Worm (Caenorhabditis elegans) whole organism, L4 larva: ENCODE measurements around the gene Y37D8A.8.
A peak's percentile ranks its signal among the peaks of the same experiment; 100 is the strongest.

Source experiments
- F10B5.3 ChIP-seq: sonication (generic microtip); optimal IDR thresholded peaks from 2 replicates; lab custom pipeline; 2016; ENCODE audit warnings: mild to moderate bottlenecking, missing genetic modification characterization, missing compliant biosample characterization
- F26F4.8 ChIP-seq: fragments of 200-800 bp; sonication (Bioruptor generic); conservative IDR thresholded peaks from 2 replicates; pipeline ENCODE4 v1.3.6; 2022; ENCODE audit warnings: missing genetic modification characterization, missing compliant biosample characterization
- F49E8.2 ChIP-seq: sonication (generic microtip); optimal IDR thresholded peaks from 2 replicates; lab custom pipeline; 2016; ENCODE audit warnings: missing compliant biosample characterization, mild to moderate bottlenecking, missing genetic modification characterization, borderline replicate concordance
- aly-2 ChIP-seq: sonication (generic microtip); optimal IDR thresholded peaks from 2 replicates; lab custom pipeline; 2018; ENCODE audit warnings: missing biosample characterization, missing genetic modification characterization
- attf-4 ChIP-seq: sonication (generic microtip); optimal IDR thresholded peaks from 3 replicates; lab custom pipeline; 2017; ENCODE audit warnings: missing biosample characterization, missing genetic modification characterization
- ceh-82 ChIP-seq: sonication (generic microtip); optimal IDR thresholded peaks from 2 replicates; lab custom pipeline; 2017; ENCODE audit warnings: missing biosample characterization, missing genetic modification characterization
- daf-12 ChIP-seq: fragments of 150-350 bp; optimal IDR thresholded peaks from 2 replicates; lab custom pipeline; 2014; ENCODE audit warnings: missing biosample characterization, missing genetic modification reagents, missing genetic modification characterization
- daf-16 ChIP-seq, 3 experiments: sonication (generic microtip); optimal IDR thresholded peaks; 2 replicates each; lab custom pipeline; 2016 to 2017; ENCODE audit warnings: missing genetic modification characterization in 3 of 3, missing genetic modification reagents in 3 of 3, mild to moderate bottlenecking in 2 of 3, missing compliant biosample characterization in 2 of 3, missing biosample characterization in 1 of 3, moderate library complexity in 1 of 3
- dmd-6 ChIP-seq: fragments of 200-800 bp; sonication (Bioruptor generic); IDR thresholded peaks from 2 replicates; pipeline ENCODE4 v1.3.6; 2022; ENCODE audit warnings: missing genetic modification reagents, missing genetic modification characterization, missing compliant biosample characterization
- dmd-8 ChIP-seq: fragments of 200-800 bp; sonication (Bioruptor generic); IDR thresholded peaks from 2 replicates; pipeline ENCODE4 v1.3.6; 2022; ENCODE audit warnings: missing genetic modification characterization, missing compliant biosample characterization
- dmd-9 ChIP-seq: fragments of 200-800 bp; sonication (Bioruptor generic); IDR thresholded peaks from 2 replicates; pipeline ENCODE4 v1.3.6; 2022; ENCODE audit warnings: missing genetic modification reagents, missing genetic modification characterization, missing compliant biosample characterization
- dve-1 ChIP-seq: sonication (generic microtip); optimal IDR thresholded peaks from 2 replicates; lab custom pipeline; 2017; ENCODE audit warnings: antibody characterized with exemption, mild to moderate bottlenecking, missing genetic modification characterization, missing compliant biosample characterization; ENCODE audit not compliant: insufficient read depth
- hlh-11 ChIP-seq: fragments of 200-800 bp; sonication (Bioruptor generic); optimal IDR thresholded peaks from 2 replicates; lab custom pipeline; 2018; ENCODE audit warnings: mild to moderate bottlenecking, missing genetic modification characterization, missing compliant biosample characterization
- hlh-30 ChIP-seq: sonication (generic microtip); optimal IDR thresholded peaks from 2 replicates; lab custom pipeline; 2017; ENCODE audit warnings: antibody characterized with exemption, mild to moderate bottlenecking, missing genetic modification characterization, missing compliant biosample characterization; ENCODE audit not compliant: insufficient read depth
- lim-7 ChIP-seq: fragments of 200-800 bp; sonication (Bioruptor generic); IDR thresholded peaks from 2 replicates; pipeline ENCODE4 v1.3.6; 2022; ENCODE audit warnings: missing genetic modification characterization, missing compliant biosample characterization
- lin-15B ChIP-seq: fragments of 150-350 bp; sonication (generic microtip); optimal IDR thresholded peaks from 3 replicates; lab custom pipeline; 2014; ENCODE audit warnings: missing biosample characterization, missing genetic modification characterization
- lin-29 ChIP-seq: fragments of 200-800 bp; sonication (Bioruptor generic); IDR thresholded peaks from 2 replicates; pipeline ENCODE4 v1.3.6; 2022; ENCODE audit warnings: missing genetic modification reagents, missing genetic modification characterization, missing compliant biosample characterization
- lin-38 ChIP-seq: fragments of 200-800 bp; sonication (Bioruptor generic); IDR thresholded peaks from 2 replicates; pipeline ENCODE4 v1.3.6; 2022; ENCODE audit warnings: missing genetic modification reagents, missing genetic modification characterization, missing compliant biosample characterization
- lsy-2 ChIP-seq, 2 experiments: fragments of 150-350 bp in 1 of 2; sonication (generic microtip) in 1 of 2; optimal IDR thresholded peaks; 2 replicates each; lab custom pipeline; 2014 to 2017; ENCODE audit warnings: missing biosample characterization in 2 of 2, missing genetic modification characterization in 2 of 2
- mdl-1 ChIP-seq, 2 experiments: fragments of 150-350 bp in 1 of 2; sonication (generic microtip) in 1 of 2; optimal IDR thresholded peaks; 2 replicates each; lab custom pipeline; 2014 to 2017; ENCODE audit warnings: missing biosample characterization in 2 of 2, missing genetic modification characterization in 2 of 2
- mes-2 ChIP-seq: sonication (generic microtip); optimal IDR thresholded peaks from 2 replicates; lab custom pipeline; 2016; ENCODE audit warnings: missing genotype, mild to moderate bottlenecking, missing genetic modification characterization, missing compliant biosample characterization; ENCODE audit not compliant: poor library complexity, severe bottlenecking
- mxl-2 ChIP-seq: fragments of 200-800 bp; sonication (Bioruptor generic); conservative IDR thresholded peaks from 2 replicates; pipeline ENCODE4 v1.3.6; 2022; ENCODE audit warnings: missing genetic modification reagents, missing genetic modification characterization, missing compliant biosample characterization
- nhr-28 ChIP-seq: fragments of 150-350 bp; optimal IDR thresholded peaks from 2 replicates; lab custom pipeline; 2014; ENCODE audit warnings: missing biosample characterization, missing genetic modification characterization
- nhr-42 ChIP-seq: fragments of 200-800 bp; sonication (Bioruptor generic); IDR thresholded peaks from 2 replicates; pipeline ENCODE4 v1.3.6; 2022; ENCODE audit warnings: missing genetic modification characterization, missing compliant biosample characterization
- pqm-1 ChIP-seq: sonication (generic microtip); optimal IDR thresholded peaks from 2 replicates; lab custom pipeline; 2017; ENCODE audit warnings: missing biosample characterization, missing genetic modification characterization
- sdz-12 ChIP-seq: fragments of 200-800 bp; sonication (Bioruptor generic); optimal IDR thresholded peaks from 2 replicates; lab custom pipeline; 2018; ENCODE audit warnings: mild to moderate bottlenecking, missing genetic modification characterization, missing compliant biosample characterization
- set-16 ChIP-seq: fragments of 200-800 bp; sonication (Bioruptor generic); IDR thresholded peaks from 2 replicates; pipeline ENCODE4 v1.3.6; 2022; ENCODE audit warnings: missing genetic modification reagents, missing genetic modification characterization, missing compliant biosample characterization
- skn-1 ChIP-seq: fragments of 150-350 bp; optimal IDR thresholded peaks from 2 replicates; lab custom pipeline; 2014; ENCODE audit warnings: missing biosample characterization, missing genetic modification characterization
- tra-1 ChIP-seq: fragments of 200-800 bp; sonication (Bioruptor generic); IDR thresholded peaks from 2 replicates; pipeline ENCODE4 v1.3.6; 2022; ENCODE audit warnings: missing genetic modification reagents, missing genetic modification characterization, missing compliant biosample characterization
- zfp-2 ChIP-seq: sonication (generic microtip); optimal IDR thresholded peaks from 2 replicates; lab custom pipeline; 2016; ENCODE audit warnings: mild to moderate bottlenecking, missing genetic modification characterization, missing compliant biosample characterization
- zip-2 ChIP-seq: fragments of 150-350 bp; optimal IDR thresholded peaks from 2 replicates; lab custom pipeline; 2014; ENCODE audit warnings: missing biosample characterization, missing genetic modification characterization

The Y37D8A.8 gene

DNA sequence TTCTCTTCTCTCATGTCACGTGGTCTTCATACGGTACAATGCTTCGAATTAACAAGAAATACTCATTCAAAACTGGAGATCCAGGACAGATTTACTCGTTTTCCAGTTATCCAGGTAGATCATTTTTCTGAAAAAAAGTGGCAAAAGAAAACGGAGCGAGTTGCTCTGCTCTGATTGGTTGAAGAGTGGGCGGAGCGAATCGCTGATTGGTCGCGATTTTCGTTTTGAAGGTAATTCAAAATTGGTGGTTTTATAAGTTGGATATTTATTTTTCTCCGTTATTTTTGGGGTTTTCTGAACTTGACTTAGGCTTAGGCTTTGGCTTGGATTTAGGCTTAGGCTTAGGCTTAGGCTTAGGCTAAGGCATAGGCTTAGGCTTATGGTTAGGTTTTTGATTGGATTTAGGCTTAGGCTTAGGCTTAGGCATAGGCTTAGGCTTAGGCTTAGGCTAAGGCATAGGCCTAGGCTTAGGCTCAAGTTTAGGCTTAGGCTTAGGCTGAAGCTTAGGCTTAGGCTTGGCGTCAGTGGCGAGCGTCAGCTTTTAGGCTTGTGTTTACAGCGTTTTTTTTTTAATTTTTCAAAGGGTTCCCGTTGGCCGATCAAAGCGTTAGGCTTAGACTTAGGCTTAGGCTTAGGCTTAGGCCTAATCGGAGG, 42.0 kb upstream of the Y37D8A.8 start:
- no peak for TF ChIP-seq lim-7 (GFP tag; lab: Robert Waterston, UW)
- TF ChIP-seq dmd-8 (GFP tag; lab: Robert Waterston, UW), result peak; percentile 63; the same call in 1 of the 2 replicates

DNA sequence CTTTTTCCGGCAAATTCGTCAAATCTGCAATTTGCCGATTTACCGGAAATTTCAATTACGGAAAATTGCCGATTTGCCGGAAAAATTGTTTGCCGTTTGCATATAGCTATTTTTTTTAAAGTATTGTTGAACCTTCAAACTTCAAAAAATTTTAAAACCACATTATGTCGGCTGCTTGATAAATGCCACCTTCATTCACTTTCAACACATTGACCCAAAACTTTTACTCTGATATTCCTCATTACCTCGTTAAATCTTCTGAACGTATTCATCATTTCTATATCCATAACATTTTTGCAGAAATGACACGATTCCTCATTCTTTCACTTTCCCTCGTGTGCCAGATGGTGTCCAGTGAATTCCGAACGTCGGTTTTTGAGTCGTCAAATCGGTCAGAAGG, 35.7 kb upstream of the Y37D8A.8 start, which contains the start of gene Y37D8A.3:
Y37D8A.3 (plus strand) TSS at position 301 of the 400 bp plus-strand sequence.
- TF ChIP-seq lin-15B (tag; lab: Kevin White, UChicago), result no peak
- TF ChIP-seq zfp-2 (tag; lab: Kevin White, UChicago), result no peak
- TF ChIP-seq lin-38, result no peak
- no peak for TF ChIP-seq attf-4 (tag; lab: Kevin White, UChicago)
- TF ChIP-seq zip-2 (tag; lab: Kevin White, UChicago), result no peak
- no peak for TF ChIP-seq F49E8.2
- no peak for TF ChIP-seq daf-16 (GFP tag; optimal IDR thresholded peaks at IDR 0.05; lab: Kevin White, UChicago)
- no peak for TF ChIP-seq daf-16 (tag; optimal IDR thresholded peaks at IDR 0.05; lab: Kevin White, UChicago)
- TF ChIP-seq F26F4.8 (GFP tag; lab: Robert Waterston, UW), result no peak
- TF ChIP-seq lin-29, result no peak
- no peak for TF ChIP-seq lsy-2 (tag; optimal IDR thresholded peaks at IDR 0.05; lab: Kevin White, UChicago)
- no peak for TF ChIP-seq aly-2 (tag; lab: Kevin White, UChicago)

ce11 chrIII:12831696-12832095, 33.1 kb upstream of the Y37D8A.8 start:
- TF ChIP-seq pqm-1 (tag; lab: Kevin White, UChicago) (peak; percentile 1), F49E8.2 (no peak), dve-1 (tag; lab: Kevin White, UChicago) (peak; percentile 23), nhr-28 (tag; lab: Kevin White, UChicago) (peak; percentile 80), mxl-2 (GFP tag; lab: Robert Waterston, UW) (no peak), dmd-6 (peak; percentile 38; the same call in 1 of the 2 replicates)

DNA sequence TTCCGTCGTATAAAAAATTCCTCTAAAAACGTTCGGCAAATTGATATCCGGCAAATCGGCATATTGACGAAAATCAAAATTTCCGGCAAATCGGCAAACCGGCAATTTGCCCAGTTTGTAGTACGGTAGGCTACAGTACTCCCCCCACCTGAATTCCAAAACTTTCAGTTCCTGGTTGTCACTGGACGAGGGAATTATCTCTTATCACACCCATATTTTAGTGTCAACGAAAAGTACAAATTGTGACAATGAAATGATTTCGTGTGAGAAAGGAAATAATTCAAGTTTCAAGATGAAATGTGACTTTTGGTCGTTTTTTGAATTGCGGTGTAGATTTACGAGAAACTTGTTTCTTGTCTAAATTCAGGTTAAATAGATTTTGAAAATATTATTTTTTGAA, 31.7 kb upstream of the Y37D8A.8 start:
- TF ChIP-seq tra-1 (GFP tag; lab: Robert Waterston, UW) (no peak), dve-1 (tag; lab: Kevin White, UChicago) (peak; percentile 66), hlh-30 (tag; lab: Kevin White, UChicago) (peak; percentile 7), zip-2 (tag; lab: Kevin White, UChicago) (no peak), sdz-12 (GFP tag; lab: Kevin White, UChicago) (no peak), hlh-11 (tag; lab: Kevin White, UChicago) (peak; percentile 53), dmd-6 (peak; percentile 83), nhr-28 (tag; lab: Kevin White, UChicago) (peak; percentile 62), mdl-1 (tag; optimal IDR thresholded peaks at IDR 0.05; lab: Kevin White, UChicago) (no peak), zfp-2 (tag; lab: Kevin White, UChicago) (no peak), mes-2 (tag; lab: Kevin White, UChicago) (peak; percentile 5), nhr-42 (0 out of 2 replicates have a peak, but pooled peaks have one; percentile 17)

- TF ChIP-seq skn-1 (tag; lab: Kevin White, UChicago), result no peak
- TF ChIP-seq sdz-12 (GFP tag; lab: Kevin White, UChicago), result no peak
- no peak for TF ChIP-seq nhr-28 (tag; lab: Kevin White, UChicago)
- TF ChIP-seq hlh-11 (tag; lab: Kevin White, UChicago), result no peak
- TF ChIP-seq hlh-30 (tag; lab: Kevin White, UChicago), result no peak
Observed at ce11 chrIII:12836742-12837285, 27.9 kb upstream of the Y37D8A.8 start.

DNA sequence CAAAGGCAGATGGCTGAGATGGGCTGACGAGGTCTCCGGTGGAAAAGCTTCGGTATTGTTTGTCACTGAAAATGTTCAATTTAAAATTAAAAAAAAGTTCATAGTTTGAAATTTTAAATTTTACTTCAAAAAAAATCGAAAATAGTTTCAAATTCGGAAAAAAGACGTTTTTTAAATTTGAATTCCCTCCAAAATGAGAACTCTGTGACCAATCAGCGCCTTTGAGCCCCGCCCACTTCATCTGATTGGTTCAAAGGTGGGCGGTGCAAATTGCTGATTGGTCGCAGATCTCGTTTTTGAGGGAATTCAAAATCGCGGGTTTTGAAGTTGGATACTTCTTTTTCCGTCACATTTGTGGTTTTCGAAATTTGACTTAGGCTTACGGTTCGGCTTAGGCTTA, 26.4 kb upstream of the Y37D8A.8 start:
- no peak for TF ChIP-seq F10B5.3
- TF ChIP-seq lsy-2 (tag; optimal IDR thresholded peaks at IDR 0.05; lab: Kevin White, UChicago), result no peak
- TF ChIP-seq mes-2 (tag; lab: Kevin White, UChicago), result peak; percentile 7
- no peak for TF ChIP-seq dmd-9 (GFP tag; lab: Robert Waterston, UW)
- TF ChIP-seq set-16 (GFP tag; lab: Robert Waterston, UW), result no peak
- TF ChIP-seq daf-12 (tag; lab: Kevin White, UChicago), result no peak
- TF ChIP-seq ceh-82 (tag; lab: Kevin White, UChicago), result no peak
